Worm (Caenorhabditis elegans) whole organism, late embryonic: ENCODE data around the gene F35E12.6.

ENCODE experiments used
- C38D4.7 ChIP-seq: fragments of 200-800 bp; sonication (Bioruptor generic); optimal IDR thresholded peaks from 2 replicates; lab custom pipeline; 2018; ENCODE audit warnings: mild to moderate bottlenecking, missing genetic modification characterization, moderate library complexity, missing compliant biosample characterization
- F13H6.1 ChIP-seq: sonication (generic microtip); optimal IDR thresholded peaks from 2 replicates; lab custom pipeline; 2016; ENCODE audit warnings: missing genetic modification characterization, missing compliant biosample characterization
- K09A11.1 ChIP-seq: sonication (generic microtip); optimal IDR thresholded peaks from 2 replicates; lab custom pipeline; 2017; ENCODE audit warnings: antibody characterized with exemption, mild to moderate bottlenecking, missing genetic modification characterization, missing compliant biosample characterization; ENCODE audit not compliant: insufficient read depth
- ahr-1 ChIP-seq: sonication (generic microtip); optimal IDR thresholded peaks from 2 replicates; lab custom pipeline; 2016; ENCODE audit warnings: missing genetic modification characterization, missing compliant biosample characterization
- ama-1 ChIP-seq: fragments of 150-350 bp; optimal IDR thresholded peaks from 2 replicates; lab custom pipeline; 2014
- ceh-14 ChIP-seq: sonication (generic microtip); optimal IDR thresholded peaks from 2 replicates; lab custom pipeline; 2016; ENCODE audit warnings: missing genotype, missing genetic modification characterization, missing compliant biosample characterization
- ceh-19 ChIP-seq: fragments of 200-800 bp; sonication (Bioruptor generic); optimal IDR thresholded peaks from 2 replicates; lab custom pipeline; 2018; ENCODE audit warnings: mild to moderate bottlenecking, missing genetic modification characterization, missing compliant biosample characterization
- ceh-24 ChIP-seq: sonication (generic microtip); optimal IDR thresholded peaks from 2 replicates; lab custom pipeline; 2016; ENCODE audit warnings: mild to moderate bottlenecking, missing genetic modification characterization, missing compliant biosample characterization
- ceh-31 ChIP-seq: sonication (generic microtip); optimal IDR thresholded peaks from 2 replicates; lab custom pipeline; 2016; ENCODE audit warnings: missing genetic modification characterization, missing compliant biosample characterization
- ceh-34 ChIP-seq: sonication (generic microtip); optimal IDR thresholded peaks from 2 replicates; lab custom pipeline; 2016; ENCODE audit warnings: mild to moderate bottlenecking, missing genetic modification characterization, missing compliant biosample characterization
- ceh-48 ChIP-seq: sonication (generic microtip); optimal IDR thresholded peaks from 2 replicates; lab custom pipeline; 2016; ENCODE audit warnings: missing genetic modification characterization, inconsistent platforms, missing compliant biosample characterization
- ceh-6 ChIP-seq: fragments of 200-800 bp; sonication (Bioruptor generic); optimal IDR thresholded peaks from 2 replicates; lab custom pipeline; 2018; ENCODE audit warnings: mild to moderate bottlenecking, missing genetic modification characterization, missing compliant biosample characterization
- che-1 ChIP-seq: sonication (generic microtip); optimal IDR thresholded peaks from 2 replicates; lab custom pipeline; 2016; ENCODE audit warnings: mild to moderate bottlenecking, missing genetic modification characterization, missing compliant biosample characterization
- dve-1 ChIP-seq: sonication (generic microtip); optimal IDR thresholded peaks from 2 replicates; lab custom pipeline; 2017; ENCODE audit warnings: antibody characterized with exemption, mild to moderate bottlenecking, missing genetic modification characterization, missing compliant biosample characterization
- elt-2 ChIP-seq: sonication (generic microtip); optimal IDR thresholded peaks from 2 replicates; lab custom pipeline; 2016; ENCODE audit warnings: missing genetic modification reagents, missing genetic modification characterization, missing compliant biosample characterization
- elt-4 ChIP-seq: sonication (generic microtip); optimal IDR thresholded peaks from 2 replicates; lab custom pipeline; 2016; ENCODE audit warnings: missing genetic modification characterization, missing compliant biosample characterization
- ets-4 ChIP-seq: sonication (generic microtip); optimal IDR thresholded peaks from 2 replicates; lab custom pipeline; 2016; ENCODE audit warnings: missing genetic modification characterization, missing compliant biosample characterization
- fkh-10 ChIP-seq: fragments of 150-350 bp; optimal IDR thresholded peaks from 2 replicates; lab custom pipeline; 2014; ENCODE audit warnings: missing biosample characterization, missing genetic modification reagents, missing genetic modification characterization
- fkh-6 ChIP-seq: sonication (generic microtip); optimal IDR thresholded peaks from 2 replicates; lab custom pipeline; 2016; ENCODE audit warnings: missing genetic modification characterization, missing compliant biosample characterization
- hlh-15 ChIP-seq: sonication (generic microtip); optimal IDR thresholded peaks from 2 replicates; lab custom pipeline; 2016; ENCODE audit warnings: missing genetic modification characterization, missing compliant biosample characterization
- hlh-30 ChIP-seq: sonication (generic microtip); optimal IDR thresholded peaks from 2 replicates; lab custom pipeline; 2017; ENCODE audit warnings: antibody characterized with exemption, missing genetic modification characterization, missing compliant biosample characterization; ENCODE audit not compliant: insufficient read depth
- hlh-8 ChIP-seq: sonication (generic microtip); optimal IDR thresholded peaks from 2 replicates; lab custom pipeline; 2016; ENCODE audit warnings: missing genotype, missing genetic modification characterization, missing compliant biosample characterization
- lim-6 ChIP-seq: sonication (generic microtip); optimal IDR thresholded peaks from 2 replicates; lab custom pipeline; 2016; ENCODE audit warnings: missing genetic modification characterization, missing compliant biosample characterization
- mec-3 ChIP-seq: sonication (generic microtip); optimal IDR thresholded peaks from 2 replicates; lab custom pipeline; 2016; ENCODE audit warnings: borderline replicate concordance, missing genetic modification characterization, missing compliant biosample characterization
- nfya-1 ChIP-seq: sonication (generic microtip); optimal IDR thresholded peaks from 2 replicates; lab custom pipeline; 2017; ENCODE audit warnings: missing genetic modification characterization, mild to moderate bottlenecking, missing compliant biosample characterization, antibody characterized with exemption, moderate library complexity
- nhr-232 ChIP-seq: sonication (generic microtip); optimal IDR thresholded peaks from 2 replicates; lab custom pipeline; 2016; ENCODE audit warnings: missing genetic modification characterization, missing compliant biosample characterization
- pag-3 ChIP-seq: sonication (generic microtip); optimal IDR thresholded peaks from 2 replicates; lab custom pipeline; 2016; ENCODE audit warnings: missing compliant biosample characterization, missing genetic modification characterization, borderline replicate concordance
- pax-1 ChIP-seq: fragments of 150-350 bp; optimal IDR thresholded peaks from 2 replicates; lab custom pipeline; 2014; ENCODE audit warnings: missing biosample characterization, missing genetic modification characterization
- pha-4 ChIP-seq: fragments of 150-350 bp; optimal IDR thresholded peaks from 2 replicates; lab custom pipeline; 2018; ENCODE audit warnings: missing biosample characterization, missing genetic modification reagents, missing genetic modification characterization
- ref-2 ChIP-seq: sonication (generic microtip); optimal IDR thresholded peaks from 2 replicates; lab custom pipeline; 2016; ENCODE audit warnings: missing genetic modification characterization, missing compliant biosample characterization
- rnt-1 ChIP-seq: sonication (generic microtip); optimal IDR thresholded peaks from 2 replicates; lab custom pipeline; 2016; ENCODE audit warnings: missing genetic modification characterization, missing compliant biosample characterization
- tbx-2 ChIP-seq: sonication (generic microtip); optimal IDR thresholded peaks from 2 replicates; lab custom pipeline; 2016; ENCODE audit warnings: missing genetic modification characterization, missing compliant biosample characterization
- tbx-7 ChIP-seq: sonication (generic microtip); optimal IDR thresholded peaks from 2 replicates; lab custom pipeline; 2016; ENCODE audit warnings: missing genotype, missing genetic modification characterization, missing compliant biosample characterization
- ttx-3 ChIP-seq: sonication (generic microtip); optimal IDR thresholded peaks from 2 replicates; lab custom pipeline; 2016; ENCODE audit warnings: missing genetic modification reagents, missing genetic modification characterization, missing compliant biosample characterization
- unc-42 ChIP-seq: sonication (generic microtip); optimal IDR thresholded peaks from 2 replicates; lab custom pipeline; 2016; ENCODE audit warnings: missing genotype, missing genetic modification characterization, missing compliant biosample characterization
- unc-55 ChIP-seq: sonication (generic microtip); optimal IDR thresholded peaks from 2 replicates; lab custom pipeline; 2017; ENCODE audit warnings: missing biosample characterization, missing genetic modification reagents, missing genetic modification characterization
- unc-86 ChIP-seq: sonication (generic microtip); optimal IDR thresholded peaks from 2 replicates; lab custom pipeline; 2016; ENCODE audit warnings: missing genetic modification characterization, missing compliant biosample characterization
- zip-5 ChIP-seq: sonication (generic microtip); optimal IDR thresholded peaks from 2 replicates; lab custom pipeline; 2016; ENCODE audit warnings: missing genetic modification characterization, missing compliant biosample characterization
- ztf-16 ChIP-seq: sonication (generic microtip); optimal IDR thresholded peaks from 2 replicates; lab custom pipeline; 2017; ENCODE audit warnings: missing genetic modification characterization, missing compliant biosample characterization

Gene F35E12.6

DNA sequence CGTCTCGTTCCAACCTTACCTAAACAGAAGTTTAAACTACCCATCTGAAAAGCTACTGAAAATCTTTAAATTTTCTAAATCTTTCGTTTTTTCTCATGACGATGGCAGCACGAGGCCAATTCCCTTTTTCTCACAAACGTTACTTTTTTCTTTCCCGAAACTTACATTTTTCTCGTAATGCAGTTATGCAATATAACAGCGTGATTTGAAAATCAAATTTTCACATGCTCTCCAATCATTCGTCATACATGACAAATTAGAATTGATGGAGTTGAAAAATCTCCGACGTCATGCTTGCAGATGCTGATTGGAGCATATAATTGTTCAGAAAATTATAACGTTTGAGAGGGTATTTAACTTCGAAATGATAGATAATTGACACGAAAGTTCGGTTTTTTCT lies 27.7 kb upstream of the F35E12.6 start:
- TF ChIP-seq ceh-14 (tag; lab: Kevin White, UChicago) = no peak
- no peak for TF ChIP-seq ceh-34 (tag; lab: Kevin White, UChicago)
- no peak for TF ChIP-seq pag-3 (tag; lab: Kevin White, UChicago)
- TF ChIP-seq ceh-31 (tag; lab: Kevin White, UChicago) = no peak
- no peak for TF ChIP-seq che-1 (tag; lab: Kevin White, UChicago)
- no peak for TF ChIP-seq mec-3 (tag; lab: Kevin White, UChicago)
- no peak for TF ChIP-seq unc-42 (tag; lab: Kevin White, UChicago)
- TF ChIP-seq C38D4.7 (GFP tag; lab: Kevin White, UChicago) = no peak
- no peak for TF ChIP-seq elt-2
- no peak for TF ChIP-seq hlh-15
- no peak for TF ChIP-seq ceh-24 (tag; lab: Kevin White, UChicago)
- TF ChIP-seq ahr-1 (tag; lab: Kevin White, UChicago) = no peak
- no peak for TF ChIP-seq fkh-6 (tag; lab: Kevin White, UChicago)

DNA sequence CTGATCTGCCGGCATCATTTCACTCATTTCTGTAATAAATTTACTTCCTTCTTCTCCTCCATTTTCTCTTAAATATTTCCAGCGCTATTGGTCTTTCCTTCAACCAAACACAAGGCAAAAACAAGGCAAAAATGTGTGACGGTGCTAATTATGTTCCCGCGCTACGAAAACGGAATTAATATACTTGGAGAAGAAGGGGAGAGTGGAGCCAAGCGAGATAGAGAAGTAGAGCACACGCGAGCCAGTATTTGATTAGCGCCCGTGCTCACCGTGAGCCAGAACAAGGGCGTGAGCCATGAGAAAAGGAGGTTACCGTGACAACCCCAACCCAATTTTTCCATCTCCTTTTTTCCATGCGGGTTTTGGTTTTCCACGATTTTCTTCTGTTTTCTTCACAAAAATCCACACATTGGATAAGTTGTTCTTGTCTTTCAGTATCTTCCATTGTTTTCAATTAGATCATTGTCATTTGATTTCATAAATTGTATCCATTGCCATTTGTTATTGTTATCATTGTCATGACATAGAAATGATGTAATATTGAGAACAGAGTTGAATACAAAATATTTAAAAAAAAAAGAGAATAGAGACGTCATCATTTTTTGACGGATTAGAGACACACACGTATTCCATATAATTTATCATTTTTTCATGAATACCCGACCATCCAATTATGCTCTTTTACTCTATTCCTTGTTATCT lies 26.5 kb upstream of the F35E12.6 start, which contains the start of gene F20G2.6:
Gene F20G2.6 (plus strand): TSS at position 652 of the 702 bp plus-strand sequence.
- TF ChIP-seq fkh-6 (tag; lab: Kevin White, UChicago) = no peak
- no peak for TF ChIP-seq ceh-48 (tag; lab: Kevin White, UChicago)
- no peak for TF ChIP-seq tbx-7 (tag; lab: Kevin White, UChicago)
- no peak for TF ChIP-seq ama-1 (lab: Kevin White, UChicago)
- TF ChIP-seq lim-6 (tag; lab: Kevin White, UChicago) = no peak
- TF ChIP-seq nfya-1 (tag; lab: Kevin White, UChicago) = no peak
- TF ChIP-seq ztf-16 = no peak
- TF ChIP-seq unc-86 (tag; lab: Kevin White, UChicago) = no peak
- no peak for TF ChIP-seq ttx-3 (tag; lab: Kevin White, UChicago)
- TF ChIP-seq ref-2 (tag; lab: Kevin White, UChicago) = no peak
- no peak for TF ChIP-seq ceh-19 (GFP tag; lab: Kevin White, UChicago)
- TF ChIP-seq tbx-2 = no peak
- no peak for TF ChIP-seq F13H6.1
- no peak for TF ChIP-seq rnt-1 (tag; lab: Kevin White, UChicago)
- no peak for TF ChIP-seq C38D4.7 (GFP tag; lab: Kevin White, UChicago)
- TF ChIP-seq nhr-232 (tag; lab: Kevin White, UChicago) = no peak
- TF ChIP-seq elt-4 = no peak
- TF ChIP-seq hlh-8 (tag; lab: Kevin White, UChicago) = no peak

DNA sequence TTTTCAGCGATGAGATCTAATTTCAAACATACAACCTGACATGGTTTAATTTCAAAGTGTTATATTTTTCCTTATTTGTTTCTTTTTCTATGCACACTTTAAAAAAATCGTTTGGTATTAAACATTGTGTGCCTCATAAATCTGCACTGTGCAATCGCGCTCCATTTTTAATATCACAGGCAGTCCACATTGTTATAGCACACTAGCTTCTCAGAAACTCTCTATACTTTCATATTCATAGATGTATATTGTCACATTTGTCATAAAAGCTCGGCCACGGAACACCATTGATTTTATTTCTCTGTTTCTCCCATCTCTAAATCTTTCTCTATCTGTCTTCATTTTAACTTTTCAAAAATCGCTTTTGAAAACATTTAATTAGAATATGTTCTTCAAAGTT lies 21.3 kb upstream of the F35E12.6 start:
- TF ChIP-seq pax-1 (tag; lab: Kevin White, UChicago) (no peak), hlh-30 (tag; lab: Kevin White, UChicago) (no peak), ceh-6 (no peak), pha-4 (tag; lab: Kevin White, UChicago) (no peak), dve-1 (no peak), ref-2 (tag; lab: Kevin White, UChicago) (no peak), K09A11.1 (tag; lab: Kevin White, UChicago) (no peak), ceh-24 (tag; lab: Kevin White, UChicago) (no peak), unc-55 (GFP tag; lab: Kevin White, UChicago) (peak; percentile 9), tbx-2 (no peak), unc-42 (tag; lab: Kevin White, UChicago) (peak; percentile 11), zip-5 (no peak), ama-1 (lab: Kevin White, UChicago) (no peak), ets-4 (tag; lab: Kevin White, UChicago) (no peak), ztf-16 (no peak), fkh-10 (GFP tag; lab: Kevin White, UChicago) (no peak), ceh-48 (tag; lab: Kevin White, UChicago) (peak; percentile 22)
